Worm (Caenorhabditis elegans) whole organism, L4/young adult: Measurements from ENCODE around the gene lact-5.

Experiments used
- W03F9.2 ChIP-seq: fragments of 150-350 bp; optimal IDR thresholded peaks from 2 replicates; lab custom pipeline; 2014; ENCODE audit warnings: missing biosample characterization, missing genetic modification characterization
- him-1 ChIP-seq: sonication (generic microtip); optimal IDR thresholded peaks from 2 replicates; lab custom pipeline; 2016; ENCODE audit warnings: missing genotype, missing genetic modification reagents, missing genetic modification characterization, missing compliant biosample characterization

ce11 chrII:4815356-4815755 lies 6.2 kb downstream of the lact-5 start:
- no peak for TF ChIP-seq W03F9.2 (tag; lab: Kevin White, UChicago)
- TF ChIP-seq him-1 (tag; lab: Kevin White, UChicago), result no peak
